Worm (Caenorhabditis elegans) whole organism, L2 larva: ENCODE data around the gene mpst-3.

ENCODE experiments used
- Y55F3AM.14 ChIP-seq: fragments of 200-800 bp; sonication (Bioruptor generic); optimal IDR thresholded peaks from 2 replicates; lab custom pipeline; 2018; ENCODE audit warnings: mild to moderate bottlenecking, missing genetic modification characterization, missing compliant biosample characterization
- ZK546.5 ChIP-seq: sonication (generic microtip); optimal IDR thresholded peaks from 2 replicates; lab custom pipeline; 2017; ENCODE audit warnings: missing biosample characterization, missing genetic modification characterization
- aly-2 ChIP-seq: fragments of 150-350 bp; optimal IDR thresholded peaks from 2 replicates; lab custom pipeline; 2014; ENCODE audit warnings: missing biosample characterization, missing genetic modification characterization
- ceh-82 ChIP-seq: fragments of 150-350 bp; optimal IDR thresholded peaks from 2 replicates; lab custom pipeline; 2014; ENCODE audit warnings: missing biosample characterization, missing genetic modification characterization
- elt-1 ChIP-seq: fragments of 150-350 bp; optimal IDR thresholded peaks from 2 replicates; lab custom pipeline; 2014; ENCODE audit warnings: missing biosample characterization, missing genetic modification characterization
- nhr-21 ChIP-seq: fragments of 150-350 bp; optimal IDR thresholded peaks from 2 replicates; lab custom pipeline; 2014; ENCODE audit warnings: missing biosample characterization, missing genetic modification characterization
- nhr-23 ChIP-seq: fragments of 150-350 bp; optimal IDR thresholded peaks from 2 replicates; lab custom pipeline; 2014; ENCODE audit warnings: missing biosample characterization, missing genetic modification reagents, missing genetic modification characterization
- nhr-77 ChIP-seq: fragments of 150-350 bp; optimal IDR thresholded peaks from 2 replicates; lab custom pipeline; 2014; ENCODE audit warnings: missing biosample characterization, missing genetic modification characterization
- peb-1 ChIP-seq: fragments of 150-350 bp; optimal IDR thresholded peaks from 2 replicates; lab custom pipeline; 2014; ENCODE audit warnings: missing biosample characterization, missing genetic modification characterization
- sem-4 ChIP-seq: fragments of 150-350 bp; optimal IDR thresholded peaks from 2 replicates; lab custom pipeline; 2014; ENCODE audit warnings: missing biosample characterization, missing genetic modification reagents, missing genetic modification characterization
- skn-1 ChIP-seq: sonication (generic microtip); optimal IDR thresholded peaks from 2 replicates; lab custom pipeline; 2017; ENCODE audit warnings: missing biosample characterization, missing genetic modification characterization
- unc-39 ChIP-seq: fragments of 150-350 bp; optimal IDR thresholded peaks from 2 replicates; lab custom pipeline; 2014; ENCODE audit warnings: missing biosample characterization, missing genetic modification characterization
- unc-55 ChIP-seq: fragments of 150-350 bp; sonication (generic microtip); optimal IDR thresholded peaks from 3 replicates; lab custom pipeline; 2014; ENCODE audit warnings: missing biosample characterization, missing genetic modification reagents, missing genetic modification characterization
- unc-62 ChIP-seq: fragments of 150-350 bp; optimal IDR thresholded peaks from 2 replicates; lab custom pipeline; 2014; ENCODE audit warnings: missing biosample characterization, missing genetic modification reagents, missing genetic modification characterization

- TF ChIP-seq nhr-21 (tag; lab: Kevin White, UChicago) (peak; percentile 86), unc-55 (GFP tag; lab: Kevin White, UChicago) (peak; percentile 5), aly-2 (tag; lab: Kevin White, UChicago) (no peak), Y55F3AM.14 (peak; percentile 75), unc-39 (tag; lab: Kevin White, UChicago) (no peak), ceh-82 (no peak), sem-4 (peak; percentile 61), unc-62 (GFP tag; lab: Kevin White, UChicago) (no peak), nhr-23 (tag; lab: Kevin White, UChicago) (no peak), peb-1 (tag; lab: Kevin White, UChicago) (no peak), elt-1 (tag; lab: Kevin White, UChicago) (no peak), skn-1 (peak; percentile 72), nhr-77 (tag; lab: Kevin White, UChicago) (no peak), ZK546.5 (no peak)
These were observed 45.8 kb upstream of the mpst-3 start for ce11 chrV:14849628-14850027.
